Worm (Caenorhabditis elegans) whole organism, L2 larva: ENCODE data around the gene nlp-33.

Experiments
- C34F6.9 ChIP-seq: fragments of 150-350 bp; optimal IDR thresholded peaks from 2 replicates; lab custom pipeline; 2014; ENCODE audit warnings: missing biosample characterization, missing genetic modification characterization
- ama-1 ChIP-seq: fragments of 150-350 bp; optimal IDR thresholded peaks from 2 replicates; lab custom pipeline; 2018; ENCODE audit warnings: inconsistent platforms
- elt-3 ChIP-seq: sonication (generic microtip); optimal IDR thresholded peaks from 2 replicates; lab custom pipeline; 2017; ENCODE audit warnings: missing biosample characterization, missing genetic modification characterization
- lsy-2 ChIP-seq, 2 experiments: fragments of 150-350 bp in 1 of 2; sonication (generic microtip) in 1 of 2; optimal IDR thresholded peaks; 2 replicates each; lab custom pipeline; 2014 to 2017; ENCODE audit warnings: missing biosample characterization in 2 of 2, missing genetic modification characterization in 2 of 2
- mbf-1 ChIP-seq: sonication (generic microtip); optimal IDR thresholded peaks from 2 replicates; lab custom pipeline; 2017; ENCODE audit warnings: missing biosample characterization, missing genetic modification characterization
- nhr-11 ChIP-seq: fragments of 150-350 bp; optimal IDR thresholded peaks from 2 replicates; lab custom pipeline; 2014; ENCODE audit warnings: missing biosample characterization, missing genetic modification characterization
- nhr-23 ChIP-seq: fragments of 150-350 bp; optimal IDR thresholded peaks from 2 replicates; lab custom pipeline; 2014; ENCODE audit warnings: missing biosample characterization, missing genetic modification reagents, missing genetic modification characterization
- nhr-237 ChIP-seq: fragments of 150-350 bp; optimal IDR thresholded peaks from 2 replicates; lab custom pipeline; 2014; ENCODE audit warnings: missing biosample characterization, missing genetic modification characterization
- nhr-77 ChIP-seq: fragments of 150-350 bp; optimal IDR thresholded peaks from 2 replicates; lab custom pipeline; 2014; ENCODE audit warnings: missing biosample characterization, missing genetic modification characterization
- snpc-4 ChIP-seq: fragments of 150-350 bp; optimal IDR thresholded peaks from 2 replicates; lab custom pipeline; 2014; ENCODE audit warnings: missing biosample characterization, missing genetic modification characterization
- unc-55 ChIP-seq: fragments of 150-350 bp; sonication (generic microtip); optimal IDR thresholded peaks from 3 replicates; lab custom pipeline; 2014; ENCODE audit warnings: missing biosample characterization, missing genetic modification reagents, missing genetic modification characterization
- ztf-11 ChIP-seq: sonication (generic microtip); optimal IDR thresholded peaks from 2 replicates; lab custom pipeline; 2017; ENCODE audit warnings: missing biosample characterization, missing genetic modification characterization

DNA sequence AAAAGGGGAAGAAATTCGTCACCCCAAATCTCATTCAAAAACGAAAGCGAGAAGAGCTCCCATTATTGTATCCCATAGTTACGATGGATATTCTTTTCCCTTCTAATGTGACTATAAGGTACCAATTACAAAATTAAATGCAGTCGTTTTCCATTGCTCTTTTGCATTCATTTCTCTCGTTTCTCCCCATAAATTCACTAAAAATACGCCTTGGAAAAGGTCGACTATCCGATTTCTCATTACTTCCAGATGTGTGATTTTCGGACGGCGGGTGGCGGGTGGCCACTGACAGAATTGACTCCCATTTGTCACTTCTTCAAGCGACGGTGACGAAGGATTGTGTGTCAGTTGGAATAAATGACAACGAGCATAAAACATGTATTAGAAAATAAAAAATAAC lies 13.6 kb upstream of the nlp-33 start:
- TF ChIP-seq unc-55 (GFP tag; lab: Kevin White, UChicago) (no peak), nhr-237 (tag; lab: Kevin White, UChicago) (no peak), lsy-2 (tag; optimal IDR thresholded peaks at IDR 0.05; lab: Kevin White, UChicago) (no peak), snpc-4 (tag; lab: Kevin White, UChicago) (no peak), nhr-23 (tag; lab: Kevin White, UChicago) (no peak), nhr-11 (tag; lab: Kevin White, UChicago) (no peak), elt-3 (tag; lab: Kevin White, UChicago) (no peak), ztf-11 (tag; lab: Kevin White, UChicago) (no peak), mbf-1 (tag; lab: Kevin White, UChicago) (no peak), ama-1 (no peak), nhr-77 (tag; lab: Kevin White, UChicago) (no peak), C34F6.9 (tag; lab: Kevin White, UChicago) (no peak)
